Fruit fly (Drosophila melanogaster) Kc167 (cell line): ENCODE measurements around the gene Vm26Ac.

Experiments used
- Sin3A ChIP-seq: fragments of >200 bp; optimal IDR thresholded peaks from 2 replicates; lab custom pipeline; 2018; ENCODE audit warnings: missing external identifiers
- h ChIP-seq: fragments of >200 bp; optimal IDR thresholded peaks from 3 replicates; lab custom pipeline; 2018; ENCODE audit warnings: missing external identifiers
- insv ChIP-seq: fragments of >200 bp; optimal IDR thresholded peaks from 3 replicates; lab custom pipeline; 2018; ENCODE audit warnings: missing external identifiers
- psq ChIP-seq: fragments of >200 bp; optimal IDR thresholded peaks from 2 replicates; lab custom pipeline; 2017; ENCODE audit warnings: missing external identifiers
- ttk ChIP-seq: sonication (Bioruptor generic); optimal IDR thresholded peaks from 2 replicates; lab custom pipeline; 2017; ENCODE audit warnings: missing external identifiers

- TF ChIP-seq ttk (lab: Kevin White, UChicago), result no peak
- no peak for TF ChIP-seq h (lab: Kevin White, UChicago)
- no peak for TF ChIP-seq Sin3A (lab: Kevin White, UChicago)
- TF ChIP-seq insv (lab: Kevin White, UChicago), result no peak
- no peak for TF ChIP-seq psq (lab: Kevin White, UChicago)
Observed at dm6 chr2L:5956153-5956552, 2.3 kb downstream of the Vm26Ac start, which contains the start of gene CG13999.
